Fruit fly (Drosophila melanogaster): Measurements from ENCODE around the gene CG14826.

- TF ChIP-seq Neu2 (GFP tag; optimal IDR thresholded peaks at IDR 0.05; ENCODE audit: borderline replicate concordance) (no peak), CG17186 (GFP tag; optimal IDR thresholded peaks at IDR 0.05) (no peak), br (optimal IDR thresholded peaks at IDR 0.05) (no peak), crc (GFP tag; optimal IDR thresholded peaks at IDR 0.05) (no peak), CG7271 (tag; optimal IDR thresholded peaks at IDR 0.05) (no peak), Dfd (GFP tag; optimal IDR thresholded peaks at IDR 0.05) (no peak), Fer2 (tag; optimal IDR thresholded peaks at IDR 0.05) (no peak)
These were observed 49.2 kb downstream of the CG14826 start for dm6 chr3L:7283541-7283940.

Measured in whole organism, embryonic.